Worm (Caenorhabditis elegans) whole organism, late embryonic: ENCODE results near the gene ceh-43.

Source experiments
- ceh-14 ChIP-seq: sonication (generic microtip); optimal IDR thresholded peaks from 2 replicates; lab custom pipeline; 2016; ENCODE audit warnings: missing genotype, missing genetic modification characterization, missing compliant biosample characterization
- ceh-19 ChIP-seq: fragments of 200-800 bp; sonication (Bioruptor generic); optimal IDR thresholded peaks from 2 replicates; lab custom pipeline; 2018; ENCODE audit warnings: mild to moderate bottlenecking, missing genetic modification characterization, missing compliant biosample characterization
- dve-1 ChIP-seq: sonication (generic microtip); optimal IDR thresholded peaks from 2 replicates; lab custom pipeline; 2017; ENCODE audit warnings: antibody characterized with exemption, mild to moderate bottlenecking, missing genetic modification characterization, missing compliant biosample characterization
- fkh-10 ChIP-seq: fragments of 150-350 bp; optimal IDR thresholded peaks from 2 replicates; lab custom pipeline; 2014; ENCODE audit warnings: missing biosample characterization, missing genetic modification reagents, missing genetic modification characterization
- gmeb-2 ChIP-seq: sonication (generic microtip); optimal IDR thresholded peaks from 2 replicates; lab custom pipeline; 2016; ENCODE audit warnings: missing genetic modification characterization, inconsistent platforms, missing compliant biosample characterization
- pax-1 ChIP-seq: fragments of 150-350 bp; optimal IDR thresholded peaks from 2 replicates; lab custom pipeline; 2014; ENCODE audit warnings: missing biosample characterization, missing genetic modification characterization
- pqm-1 ChIP-seq: sonication (generic microtip); optimal IDR thresholded peaks from 2 replicates; lab custom pipeline; 2016; ENCODE audit warnings: missing genetic modification characterization, missing compliant biosample characterization
- sdc-2 ChIP-seq: sonication (generic microtip); optimal IDR thresholded peaks from 2 replicates; lab custom pipeline; 2016; ENCODE audit warnings: missing genotype, missing genetic modification characterization, missing compliant biosample characterization
- sox-2 ChIP-seq: fragments of 200-800 bp; sonication (Bioruptor generic); IDR thresholded peaks from 2 replicates; pipeline ENCODE4 v1.3.6; 2022; ENCODE audit warnings: missing genetic modification reagents, missing genetic modification characterization, missing compliant biosample characterization
- unc-42 ChIP-seq: sonication (generic microtip); optimal IDR thresholded peaks from 2 replicates; lab custom pipeline; 2016; ENCODE audit warnings: missing genotype, missing genetic modification characterization, missing compliant biosample characterization
- ztf-16 ChIP-seq: sonication (generic microtip); optimal IDR thresholded peaks from 2 replicates; lab custom pipeline; 2017; ENCODE audit warnings: missing genetic modification characterization, missing compliant biosample characterization

DNA sequence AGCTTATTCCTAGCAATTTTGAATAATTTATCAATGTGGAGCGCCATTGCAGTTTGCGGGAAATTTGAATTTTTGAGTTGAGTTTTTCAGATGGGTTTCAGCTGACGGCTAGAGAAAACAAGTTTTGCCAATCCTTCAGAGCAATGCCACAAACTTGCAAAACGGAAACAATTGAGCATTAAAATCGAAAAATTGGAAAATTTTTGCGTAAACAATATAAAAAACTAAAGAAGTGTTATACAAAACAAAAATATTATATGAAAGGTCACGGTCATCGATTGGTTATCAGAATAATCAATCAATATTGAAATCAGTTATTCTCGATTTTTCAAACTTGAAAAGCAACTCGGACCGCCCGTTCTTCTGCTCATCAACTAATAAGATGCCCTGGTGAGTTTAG, 48.6 kb downstream of the ceh-43 start, which contains the start of gene R07E5.15:
- TF ChIP-seq ceh-19 (GFP tag; lab: Kevin White, UChicago) = no peak
- no peak for TF ChIP-seq pqm-1 (tag; lab: Kevin White, UChicago)
- no peak for TF ChIP-seq dve-1 (tag; lab: Kevin White, UChicago)
- no peak for TF ChIP-seq fkh-10 (GFP tag; lab: Kevin White, UChicago)
- no peak for TF ChIP-seq sdc-2 (tag; lab: Kevin White, UChicago)
- no peak for TF ChIP-seq sox-2 (GFP tag; lab: Robert Waterston, UW)
- TF ChIP-seq pax-1 (tag; lab: Kevin White, UChicago) = no peak
- TF ChIP-seq ztf-16 = no peak
- no peak for TF ChIP-seq gmeb-2
- no peak for TF ChIP-seq unc-42 (tag; lab: Kevin White, UChicago)
- TF ChIP-seq ceh-14 (tag; lab: Kevin White, UChicago) = no peak
